Fruit fly (Drosophila melanogaster): ENCODE measurements around the gene CG34448.

- TF ChIP-seq Hr78 (GFP tag; optimal IDR thresholded peaks at IDR 0.05) (no peak), br (GFP tag; optimal IDR thresholded peaks at IDR 0.05) (no peak), Rel (GFP tag; optimal IDR thresholded peaks at IDR 0.05) (no peak), Rel (tag; optimal IDR thresholded peaks at IDR 0.05) (no peak), Mio (GFP tag; optimal IDR thresholded peaks at IDR 0.05) (no peak), usp (GFP tag; optimal IDR thresholded peaks at IDR 0.05) (no peak), Hr83 (GFP tag; optimal IDR thresholded peaks at IDR 0.05; ENCODE audit: poor library complexity, severe bottlenecking) (no peak), dl (GFP tag; optimal IDR thresholded peaks at IDR 0.05; ENCODE audit: insufficient read depth in 1 of 2, partially characterized antibody in 2 of 2) (no peak), lola (GFP tag; optimal IDR thresholded peaks at IDR 0.05) (no peak), h (GFP tag; optimal IDR thresholded peaks at IDR 0.05) (no peak), Myc (optimal IDR thresholded peaks at IDR 0.05) (no peak), pan (optimal IDR thresholded peaks at IDR 0.05) (no peak), Abd-B (GFP tag; optimal IDR thresholded peaks at IDR 0.05) (no peak), ey (GFP tag; optimal IDR thresholded peaks at IDR 0.05) (no peak), dsf (GFP tag; optimal IDR thresholded peaks at IDR 0.05; ENCODE audit: borderline replicate concordance) (no peak)
These were observed 34.8 kb downstream of the CG34448 start, which contains the start of gene PIG-Wa for dm6 chr2L:2382971-2383370.

Measured in whole organism, wandering third instar larva.